Fruit fly (Drosophila melanogaster): ENCODE results near the gene Sf3b3.

DNA sequence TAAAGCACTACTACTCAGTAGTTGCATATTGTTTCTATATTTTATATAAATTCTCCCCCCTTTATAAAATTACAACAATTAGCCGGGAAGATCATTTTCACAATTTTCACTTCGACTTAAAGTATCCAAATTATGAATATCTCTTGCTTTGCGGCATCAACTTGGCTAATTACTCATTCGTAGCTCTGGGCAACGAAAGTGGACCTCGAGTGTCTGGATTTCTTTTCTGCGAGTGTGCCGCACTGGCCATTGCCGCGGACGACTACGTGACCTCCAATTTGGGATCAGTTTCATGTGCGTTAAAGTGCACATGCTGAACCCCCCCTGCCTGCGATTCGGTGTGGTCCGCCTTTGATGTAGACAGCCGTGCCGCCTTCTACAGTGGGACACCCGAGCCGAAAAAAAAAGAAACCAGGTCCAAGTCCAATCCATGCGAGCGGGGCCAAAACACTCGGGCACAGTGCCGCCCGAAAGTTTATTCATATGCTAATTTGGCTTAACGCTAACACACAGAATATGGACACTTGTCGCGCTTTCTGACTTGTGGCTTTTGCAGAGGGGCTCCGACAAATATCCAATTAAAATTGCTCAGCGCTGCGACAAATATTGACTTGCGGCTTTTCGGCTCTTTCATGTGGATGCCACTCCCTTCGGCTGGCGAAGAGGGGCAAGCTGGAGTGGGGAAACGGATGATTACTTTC lies 14.6 kb downstream of the Sf3b3 start:
- TF ChIP-seq CG7368 (GFP tag; optimal IDR thresholded peaks at IDR 0.05) (peak; percentile 55), CG6276 (GFP tag; optimal IDR thresholded peaks at IDR 0.05) (peak; percentile 16), Eip93F (GFP tag; optimal IDR thresholded peaks at IDR 0.05) (no peak), Met (GFP tag; optimal IDR thresholded peaks at IDR 0.05) (peak; percentile 68), esn (GFP tag; optimal IDR thresholded peaks at IDR 0.05) (peak; percentile 62), Eip78C (GFP tag) (peak; percentile 93), CG1621 (tag; optimal IDR thresholded peaks at IDR 0.05) (peak; percentile 18), CG6854 (GFP tag; optimal IDR thresholded peaks at IDR 0.05) (no peak)
